Fruit fly (Drosophila melanogaster) Kc167 (cell line): ENCODE measurements around the gene tinc.

Source experiments
- h ChIP-seq: fragments of >200 bp; optimal IDR thresholded peaks from 3 replicates; lab custom pipeline; 2018; ENCODE audit warnings: missing external identifiers
- insv ChIP-seq: fragments of >200 bp; optimal IDR thresholded peaks from 3 replicates; lab custom pipeline; 2018; ENCODE audit warnings: missing external identifiers

dm6 chr3R:17793287-17793686 is 18.1 kb upstream of the tinc start:
- no peak for TF ChIP-seq insv (lab: Kevin White, UChicago)
- no peak for TF ChIP-seq h (lab: Kevin White, UChicago)
